Worm (Caenorhabditis elegans) whole organism, L4/young adult: ENCODE results near the gene ccm-3.

Experiments used
- W03F9.2 ChIP-seq: fragments of 150-350 bp; optimal IDR thresholded peaks from 2 replicates; lab custom pipeline; 2014; ENCODE audit warnings: missing biosample characterization, missing genetic modification characterization
- dao-5 ChIP-seq: sonication (generic microtip); optimal IDR thresholded peaks from 2 replicates; lab custom pipeline; 2016; ENCODE audit warnings: missing genotype, missing genetic modification characterization, moderate library complexity, missing compliant biosample characterization
- him-1 ChIP-seq: sonication (generic microtip); optimal IDR thresholded peaks from 2 replicates; lab custom pipeline; 2016; ENCODE audit warnings: missing genotype, missing genetic modification reagents, missing genetic modification characterization, missing compliant biosample characterization

The ccm-3 gene

ce11 chrII:10612743-10613142, 5.7 kb upstream of the ccm-3 start, which contains the start of gene C14A4.12:
Gene C14A4.12 (plus strand): TSS chrII:10613043.
- TF ChIP-seq W03F9.2 (no peak), him-1 (tag; lab: Kevin White, UChicago) (no peak), dao-5 (tag; lab: Kevin White, UChicago) (no peak)

DNA sequence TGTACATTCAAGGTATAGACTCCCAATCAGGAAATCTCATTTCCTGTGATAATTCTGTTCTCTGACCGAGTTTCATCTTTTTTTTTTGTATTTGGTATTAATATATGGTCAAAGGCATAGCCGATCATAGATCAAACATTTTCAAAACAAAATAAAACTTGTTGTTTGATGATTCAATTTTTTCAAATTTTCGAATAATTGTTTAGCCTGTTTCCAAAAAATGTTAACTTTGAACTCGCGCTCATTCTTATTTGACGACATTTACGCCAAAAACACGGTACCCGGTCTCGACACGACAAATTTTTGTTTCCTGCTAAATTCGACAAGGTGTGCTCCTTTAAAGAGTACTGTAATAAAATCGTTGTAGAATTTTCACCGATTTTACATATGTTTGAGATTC, 1.7 kb upstream of the ccm-3 start:
- TF ChIP-seq him-1 (tag; lab: Kevin White, UChicago) (no peak), dao-5 (tag; lab: Kevin White, UChicago) (no peak), W03F9.2 (no peak)

DNA sequence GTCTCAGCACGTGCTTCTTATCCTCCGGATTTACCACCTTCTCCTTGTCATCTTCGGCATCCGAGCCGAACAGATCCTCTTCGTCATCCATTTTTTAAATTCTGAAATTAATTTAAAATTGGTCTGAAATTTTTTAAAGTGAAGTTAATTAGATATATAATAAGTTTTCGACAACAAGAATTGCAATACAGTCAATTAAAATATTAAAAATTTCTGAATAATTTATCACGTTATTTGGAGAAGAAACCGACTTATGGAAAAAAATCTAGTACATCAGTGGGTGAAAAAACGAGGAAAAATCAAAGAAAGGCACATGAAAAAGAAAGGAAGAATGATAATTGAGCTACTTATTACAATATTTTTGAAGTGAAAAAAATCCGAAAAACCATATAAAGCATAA, 1.6 kb downstream of the ccm-3 start, which contains the start of gene taf-13:
taf-13 (minus strand) TSS at position 101 of the 400 bp plus-strand sequence.
- TF ChIP-seq dao-5 (tag; lab: Kevin White, UChicago) (no peak), him-1 (tag; lab: Kevin White, UChicago) (no peak), W03F9.2 (no peak)

DNA sequence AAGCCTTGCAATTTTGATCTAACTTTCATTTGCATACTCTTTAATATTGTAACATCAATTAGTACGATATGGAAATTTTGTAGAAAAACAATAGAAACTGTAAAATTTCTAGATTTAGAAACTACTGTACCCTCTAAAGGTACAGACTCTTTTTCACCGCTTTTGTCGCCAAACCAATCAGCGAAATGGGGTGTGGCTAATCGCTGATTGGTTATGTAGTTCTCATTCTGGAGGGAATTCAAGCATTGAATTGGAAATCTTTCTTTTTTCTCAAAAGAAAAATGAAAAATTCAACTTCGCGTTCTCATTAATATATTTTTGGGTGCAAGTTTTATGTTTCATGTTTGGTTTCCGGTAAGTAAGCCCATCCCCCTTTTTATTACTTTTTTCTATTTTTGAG, 3.5 kb downstream of the ccm-3 start:
- TF ChIP-seq dao-5 (tag; lab: Kevin White, UChicago), result no peak
- TF ChIP-seq W03F9.2, result no peak
- no peak for TF ChIP-seq him-1 (tag; lab: Kevin White, UChicago)

ce11 chrII:10602184-10602583, 4.9 kb downstream of the ccm-3 start, which contains the start of gene srv-2:
Gene srv-2 (minus strand): TSS chrII:10602284.
- TF ChIP-seq W03F9.2 (no peak), dao-5 (tag; lab: Kevin White, UChicago) (no peak), him-1 (tag; lab: Kevin White, UChicago) (no peak)

- TF ChIP-seq W03F9.2 (no peak), him-1 (tag; lab: Kevin White, UChicago) (no peak), dao-5 (tag; lab: Kevin White, UChicago) (no peak)
These were observed 8.1 kb downstream of the ccm-3 start, which contains the start of gene C14A4.9 for ce11 chrII:10598970-10599369. Gene C14A4.9 (plus strand): TSS chrII:10599337.

DNA sequence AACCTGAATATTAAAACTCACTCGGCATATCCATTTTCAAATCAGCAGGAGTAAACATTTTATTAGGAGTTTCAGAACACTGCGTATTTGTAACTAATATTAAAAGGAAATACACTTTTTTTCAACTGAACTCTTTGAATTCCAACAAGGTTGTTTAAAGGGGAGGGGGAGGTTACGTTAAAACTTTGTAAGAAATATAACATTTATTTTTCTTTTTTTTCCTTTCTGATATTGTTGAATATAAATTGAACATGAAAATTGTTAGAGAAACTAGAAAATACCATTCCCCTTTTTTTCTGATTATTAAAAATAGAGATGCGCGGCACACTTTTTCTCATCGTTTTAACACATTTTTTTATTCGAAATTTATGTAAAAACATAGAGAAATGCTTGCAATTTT, 9.0 kb downstream of the ccm-3 start, which contains the start of gene C14A4.8:
C14A4.8 (minus strand) TSS at position 101 of the 400 bp plus-strand sequence.
- TF ChIP-seq him-1 (tag; lab: Kevin White, UChicago) (no peak), W03F9.2 (no peak), dao-5 (tag; lab: Kevin White, UChicago) (no peak)

DNA sequence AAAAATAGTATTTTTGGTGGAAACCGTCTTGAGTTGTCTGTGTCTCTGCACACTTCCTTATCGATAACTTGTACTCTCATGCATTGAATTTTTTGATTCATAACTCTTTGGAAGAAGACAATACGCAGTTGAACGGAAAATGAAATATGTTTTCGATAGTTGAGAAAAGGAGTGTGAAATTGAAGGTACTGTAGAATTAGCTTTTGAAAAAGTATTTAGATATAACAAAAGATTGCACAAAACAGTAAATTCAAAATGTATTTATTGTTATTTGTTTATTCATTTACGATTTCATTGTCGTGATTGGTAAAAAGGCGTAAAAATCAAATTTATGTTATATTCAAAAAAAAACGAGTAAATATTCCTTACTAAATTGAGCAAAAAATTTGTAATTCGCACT, 10.6 kb downstream of the ccm-3 start, which contains the start of gene C14A4.7:
C14A4.7 (minus strand) TSS at position 101 of the 400 bp plus-strand sequence.
- TF ChIP-seq dao-5 (tag; lab: Kevin White, UChicago), result no peak
- no peak for TF ChIP-seq W03F9.2
- no peak for TF ChIP-seq him-1 (tag; lab: Kevin White, UChicago)

DNA sequence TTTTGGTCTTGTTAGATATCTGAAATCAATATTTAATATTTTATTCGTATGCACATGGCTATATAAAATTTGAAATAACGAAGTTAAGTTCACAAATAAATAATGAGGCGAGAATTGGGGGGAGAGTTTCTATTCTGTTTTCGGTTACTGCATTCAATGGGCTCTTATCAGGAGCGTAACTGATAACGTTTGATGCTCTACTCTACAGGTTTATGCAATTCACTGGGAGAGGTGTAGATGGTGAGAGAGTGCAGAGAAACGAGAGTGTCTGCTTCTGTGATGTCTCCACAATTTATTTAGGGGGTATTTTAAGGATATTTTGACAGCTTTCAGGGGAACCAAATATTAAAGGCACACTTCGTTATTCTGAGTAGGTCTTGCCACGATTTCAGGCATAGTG, 12.3 kb downstream of the ccm-3 start, which contains the start of gene C14A4.6:
C14A4.6 (minus strand) TSS at position 19 of the 400 bp plus-strand sequence.
- TF ChIP-seq dao-5 (tag; lab: Kevin White, UChicago), result no peak
- no peak for TF ChIP-seq W03F9.2
- TF ChIP-seq him-1 (tag; lab: Kevin White, UChicago), result no peak

DNA sequence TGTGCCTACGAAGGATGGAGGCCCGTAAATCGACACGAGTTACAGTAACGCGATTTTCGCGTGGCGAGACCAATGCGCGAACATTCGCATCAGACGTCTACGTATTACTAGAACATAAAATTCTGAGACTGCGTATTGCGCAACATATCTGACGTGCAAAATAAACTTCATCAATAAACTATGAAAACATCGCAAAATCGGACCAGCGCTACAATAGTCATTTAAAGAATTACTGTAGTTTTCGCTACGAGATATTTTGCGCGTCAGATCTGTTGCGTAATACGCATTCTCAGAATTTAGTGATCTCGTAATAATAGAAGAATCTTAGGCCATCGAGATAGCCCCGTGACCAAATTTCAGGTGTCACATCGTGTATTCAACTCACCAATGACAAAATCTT, 12.8 kb downstream of the ccm-3 start:
- TF ChIP-seq him-1 (tag; lab: Kevin White, UChicago) (no peak), W03F9.2 (no peak), dao-5 (tag; lab: Kevin White, UChicago) (no peak)

- no peak for TF ChIP-seq W03F9.2
- no peak for TF ChIP-seq dao-5 (tag; lab: Kevin White, UChicago)
- no peak for TF ChIP-seq him-1 (tag; lab: Kevin White, UChicago)
These were observed 14.6 kb downstream of the ccm-3 start, which contains the start of gene crn-5 for ce11 chrII:10592452-10592851. Gene crn-5 (plus strand): TSS chrII:10592752.

- TF ChIP-seq W03F9.2 (no peak), dao-5 (tag; lab: Kevin White, UChicago) (no peak), him-1 (tag; lab: Kevin White, UChicago) (no peak)
These were observed 19.3 kb downstream of the ccm-3 start, which contains the start of gene crn-3 for ce11 chrII:10587742-10588141. Gene crn-3 (plus strand): TSS chrII:10588042.

ce11 chrII:10584036-10584435, 23.0 kb downstream of the ccm-3 start, which contains the start of gene algn-9:
Gene algn-9 (plus strand): TSS chrII:10584336.
- TF ChIP-seq him-1 (tag; lab: Kevin White, UChicago) (no peak), W03F9.2 (no peak), dao-5 (tag; lab: Kevin White, UChicago) (no peak)

DNA sequence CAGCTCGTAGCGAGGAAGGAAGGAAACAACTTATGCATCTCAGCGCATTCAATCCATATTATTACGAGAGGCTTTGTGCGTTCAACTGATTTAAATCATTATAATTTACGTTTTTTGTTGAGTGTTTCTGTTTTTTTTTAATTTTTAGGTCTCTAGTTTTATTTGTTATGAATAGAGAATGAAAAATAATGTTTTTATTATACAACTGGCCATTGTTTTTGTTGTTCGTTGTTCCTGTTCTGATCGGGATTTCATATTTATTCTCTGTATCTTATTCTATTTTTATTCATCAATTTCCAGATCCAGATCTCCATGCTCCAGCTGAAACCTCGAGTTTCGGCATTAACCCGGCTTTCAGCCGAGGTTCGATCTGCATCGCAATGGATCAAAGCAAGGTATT, 24.8 kb downstream of the ccm-3 start, which contains the start of gene mrps-22:
mrps-22 (plus strand) TSS at position 301 of the 400 bp plus-strand sequence.
- no peak for TF ChIP-seq W03F9.2

- TF ChIP-seq W03F9.2 (no peak), dao-5 (tag; lab: Kevin White, UChicago) (no peak), him-1 (tag; lab: Kevin White, UChicago) (no peak)
These were observed 26.2 kb downstream of the ccm-3 start, which contains the start of gene dap-3 for ce11 chrII:10580833-10581232. Gene dap-3 (plus strand): TSS chrII:10581133.
